Fruit fly (Drosophila melanogaster) whole organism, adult: Measurements from ENCODE around the gene CG44008.
A peak's percentile ranks its signal among the peaks of the same experiment; 100 is the strongest.

Experiments
- CG14711 ChIP-seq: fragments of 200-800 bp; sonication (Bioruptor generic); optimal IDR thresholded peaks from 2 replicates; lab custom pipeline; 2018; ENCODE audit warnings: missing biosample characterization, mild to moderate bottlenecking, missing genetic modification characterization, moderate library complexity
- Crg-1 ChIP-seq: fragments of 200-800 bp; sonication (Bioruptor generic); optimal IDR thresholded peaks from 2 replicates; lab custom pipeline; 2016; ENCODE audit warnings: missing biosample characterization, missing genetic modification characterization
- cnc ChIP-seq, 2 experiments: fragments of >200 bp; optimal IDR thresholded peaks; 2 replicates each; lab custom pipeline; 2017

- no peak for TF ChIP-seq Crg-1 (GFP tag; lab: Kevin White, UChicago)
- TF ChIP-seq CG14711 = peak; percentile 5
- TF ChIP-seq cnc (optimal IDR thresholded peaks at IDR 0.05; lab: Kevin White, UChicago) = no peak
Measured at dm6 chr2L:11807697-11808226, 34.5 kb downstream of the CG44008 start.
